Worm (Caenorhabditis elegans) whole organism, L4/young adult: ENCODE data around the gene Y57A10C.10.

Source experiments
- W03F9.2 ChIP-seq: fragments of 150-350 bp; optimal IDR thresholded peaks from 2 replicates; lab custom pipeline; 2014; ENCODE audit warnings: missing biosample characterization, missing genetic modification characterization
- dao-5 ChIP-seq: sonication (generic microtip); optimal IDR thresholded peaks from 2 replicates; lab custom pipeline; 2016; ENCODE audit warnings: missing genotype, missing genetic modification characterization, moderate library complexity, missing compliant biosample characterization
- him-1 ChIP-seq: sonication (generic microtip); optimal IDR thresholded peaks from 2 replicates; lab custom pipeline; 2016; ENCODE audit warnings: missing genotype, missing genetic modification reagents, missing genetic modification characterization, missing compliant biosample characterization

DNA sequence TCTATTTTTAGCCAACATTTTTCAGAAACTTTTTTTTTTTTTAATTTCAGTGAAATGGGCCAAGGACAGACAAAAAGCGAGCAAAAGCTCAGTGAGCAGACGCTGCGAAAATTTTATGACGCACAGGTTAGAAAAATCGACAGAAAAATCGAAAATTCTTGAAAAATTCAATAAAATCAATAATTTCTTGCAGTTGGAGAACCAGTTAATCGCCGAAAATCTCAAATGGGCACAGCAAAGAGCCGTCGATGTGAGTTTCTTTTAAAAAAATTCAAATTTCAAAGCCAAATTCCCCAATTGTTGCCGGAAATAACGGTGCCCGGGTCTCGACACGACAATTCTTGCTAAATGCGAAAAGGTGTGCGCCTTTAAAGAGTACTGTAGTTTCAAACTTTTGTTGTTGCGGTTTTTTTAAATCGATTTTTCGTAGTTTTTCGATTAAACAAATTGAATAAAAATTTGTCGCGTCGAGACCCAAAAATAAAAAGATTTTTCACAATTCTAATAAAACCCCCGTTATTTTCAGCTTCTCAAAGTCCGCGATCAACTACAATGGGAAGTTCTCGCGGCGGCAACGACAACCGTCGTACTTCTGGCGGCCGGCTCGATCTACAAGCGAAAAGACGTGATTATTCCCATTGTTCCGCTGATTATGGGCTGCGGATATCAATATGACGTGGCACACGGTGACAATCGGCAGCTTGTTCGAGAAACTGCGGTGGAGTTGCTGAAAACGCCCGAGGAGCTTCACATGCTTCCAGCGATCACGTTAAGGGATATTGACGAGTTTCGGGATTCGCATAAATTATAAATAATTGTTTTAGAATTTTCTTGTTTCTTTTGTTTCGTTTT, 19.8 kb upstream of the Y57A10C.10 start, which contains the start of gene tag-280:
- TF ChIP-seq W03F9.2 (tag; lab: Kevin White, UChicago): no peak
- no peak for TF ChIP-seq dao-5 (tag; lab: Kevin White, UChicago)
- no peak for TF ChIP-seq him-1 (tag; lab: Kevin White, UChicago)
